Fruit fly (Drosophila melanogaster) whole organism, wandering third instar larva: Measurements from ENCODE around the gene Dic2.

Experiments
- Hr78 ChIP-seq: fragments of >200 bp; optimal IDR thresholded peaks from 2 replicates; lab custom pipeline; 2017; ENCODE audit warnings: missing biosample characterization, missing genetic modification characterization
- lola ChIP-seq: fragments of >200 bp; optimal IDR thresholded peaks from 2 replicates; lab custom pipeline; 2017; ENCODE audit warnings: missing biosample characterization, missing genetic modification characterization

dm6 chr3R:20549017-20549854, 48.0 kb upstream of the Dic2 start:
- TF ChIP-seq Hr78 (GFP tag; lab: Kevin White, UChicago), result no peak
- no peak for TF ChIP-seq lola (GFP tag; lab: Kevin White, UChicago)
